Fruit fly (Drosophila melanogaster) whole organism, embryonic: ENCODE measurements around the gene CG6688.

ENCODE experiments used
- Blimp-1 ChIP-seq: fragments of 200-800 bp; sonication (Bioruptor generic); optimal IDR thresholded peaks from 3 replicates; lab custom pipeline; 2018; ENCODE audit warnings: missing biosample characterization, missing genetic modification characterization, mild to moderate bottlenecking, moderate library complexity, missing genetic modification reagents
- CG10543 ChIP-seq: fragments of 200-800 bp; sonication (Bioruptor generic); optimal IDR thresholded peaks from 3 replicates; lab custom pipeline; 2017; ENCODE audit warnings: missing biosample characterization, mild to moderate bottlenecking, missing genetic modification characterization, moderate library complexity
- CG11504 ChIP-seq: fragments of 200-800 bp; sonication (Bioruptor generic); optimal IDR thresholded peaks from 3 replicates; lab custom pipeline; 2019; ENCODE audit warnings: missing biosample characterization, mild to moderate bottlenecking, missing genetic modification characterization, moderate library complexity
- CG11723 ChIP-seq: fragments of 200-800 bp; sonication (Bioruptor generic); optimal IDR thresholded peaks from 2 replicates; lab custom pipeline; 2017; ENCODE audit warnings: missing biosample characterization, mild to moderate bottlenecking, missing genetic modification characterization
- CG12071 ChIP-seq: fragments of 200-800 bp; sonication (Bioruptor generic); optimal IDR thresholded peaks from 3 replicates; lab custom pipeline; 2018; ENCODE audit warnings: missing biosample characterization, mild to moderate bottlenecking, missing genetic modification characterization
- CG12155 ChIP-seq: fragments of 200-800 bp; sonication (Bioruptor generic); optimal IDR thresholded peaks from 3 replicates; lab custom pipeline; 2016; ENCODE audit warnings: missing biosample characterization, missing genetic modification characterization
- CG12769 ChIP-seq: fragments of 200-800 bp; sonication (Bioruptor generic); optimal IDR thresholded peaks from 2 replicates; lab custom pipeline; 2019; ENCODE audit warnings: missing biosample characterization, mild to moderate bottlenecking, missing genetic modification characterization, moderate library complexity
- CG15269 ChIP-seq: fragments of 200-800 bp; sonication (Bioruptor generic); optimal IDR thresholded peaks from 2 replicates; lab custom pipeline; 2018; ENCODE audit warnings: missing biosample characterization, mild to moderate bottlenecking, missing genetic modification characterization, moderate library complexity
- CG18011 ChIP-seq: fragments of 200-800 bp; sonication (Bioruptor generic); optimal IDR thresholded peaks from 2 replicates; lab custom pipeline; 2017; ENCODE audit warnings: missing biosample characterization, missing genetic modification characterization, mild to moderate bottlenecking, moderate library complexity, missing genotype
- CG2129 ChIP-seq: fragments of 200-800 bp; sonication (Bioruptor generic); IDR thresholded peaks from 2 replicates; pipeline ENCODE4 v1.3.6; 2022; ENCODE audit warnings: missing biosample characterization, missing genetic modification characterization; ENCODE audit not compliant: partially characterized antibody
- CG4730 ChIP-seq: fragments of 200-800 bp; sonication (Bioruptor generic); IDR thresholded peaks from 2 replicates; pipeline ENCODE4 v1.3.6; 2022; ENCODE audit warnings: missing biosample characterization, missing genetic modification characterization
- CG6175 ChIP-seq: fragments of 200-800 bp; sonication (Bioruptor generic); IDR thresholded peaks from 3 replicates; pipeline ENCODE4 v1.3.6; 2022; ENCODE audit warnings: missing biosample characterization, missing genetic modification characterization
- CG6272 ChIP-seq: fragments of 200-800 bp; sonication (Bioruptor generic); IDR thresholded peaks from 2 replicates; pipeline ENCODE4 v1.3.6; 2022; ENCODE audit warnings: missing biosample characterization, missing genetic modification characterization
- CG7987 ChIP-seq: fragments of 200-800 bp; sonication (Bioruptor generic); optimal IDR thresholded peaks from 2 replicates; lab custom pipeline; 2018; ENCODE audit warnings: missing biosample characterization, mild to moderate bottlenecking, missing genetic modification characterization, moderate library complexity
- CG8290 ChIP-seq, 3 experiments: fragments of 200-800 bp; sonication (Bioruptor generic); optimal IDR thresholded peaks; 2 replicates each; lab custom pipeline; 2016 to 2019; ENCODE audit warnings: missing biosample characterization in 3 of 3, missing genetic modification characterization in 3 of 3, mild to moderate bottlenecking in 2 of 3, moderate library complexity in 1 of 3
- CTCF ChIP-seq: fragments of 200-800 bp; sonication (Bioruptor generic); optimal IDR thresholded peaks from 2 replicates; lab custom pipeline; 2017; ENCODE audit warnings: missing biosample characterization, mild to moderate bottlenecking, missing genetic modification characterization, moderate library complexity
- Deaf1 ChIP-seq: fragments of 200-800 bp; optimal IDR thresholded peaks from 3 replicates; lab custom pipeline; 2019; ENCODE audit warnings: missing biosample characterization, mild to moderate bottlenecking, missing genetic modification characterization, moderate library complexity
- Eip74EF ChIP-seq, 2 experiments: fragments of 200-800 bp in 1 of 2; fragments of >200 bp in 1 of 2; sonication (Bioruptor generic) in 1 of 2; optimal IDR thresholded peaks; 2 replicates each; lab custom pipeline; 2017 to 2019; ENCODE audit warnings: missing biosample characterization in 2 of 2, missing genetic modification characterization in 2 of 2, mild to moderate bottlenecking in 1 of 2, moderate library complexity in 1 of 2
- Hr78 ChIP-seq, 2 experiments: fragments of 200-800 bp in 1 of 2; fragments of >200 bp in 1 of 2; sonication (Bioruptor generic) in 1 of 2; optimal IDR thresholded peaks; 2 replicates each; lab custom pipeline; 2017 to 2019; ENCODE audit warnings: missing biosample characterization in 2 of 2, missing genetic modification characterization in 2 of 2, mild to moderate bottlenecking in 1 of 2, moderate library complexity in 1 of 2
- Med ChIP-seq: fragments of 200-800 bp; sonication (Bioruptor generic); peaks from one replicate; lab custom pipeline; 2016; ENCODE audit warnings: missing biosample characterization, missing genetic modification characterization, mild to moderate bottlenecking, inconsistent platforms, moderate library complexity
- Vsx1 ChIP-seq: fragments of 200-800 bp; sonication (Bioruptor generic); optimal IDR thresholded peaks from 2 replicates; lab custom pipeline; 2017; ENCODE audit warnings: missing biosample characterization, mild to moderate bottlenecking, missing genetic modification characterization, missing genetic modification reagents
- abd-A ChIP-seq: fragments of 200-800 bp; sonication (Bioruptor generic); optimal IDR thresholded peaks from 3 replicates; lab custom pipeline; 2019; ENCODE audit warnings: missing biosample characterization, mild to moderate bottlenecking, missing genetic modification characterization, moderate library complexity
- ato ChIP-seq: fragments of 200-800 bp; sonication (Bioruptor generic); IDR thresholded peaks from 2 replicates; pipeline ENCODE4 v1.3.6; 2022; ENCODE audit warnings: missing biosample characterization, missing genetic modification characterization; ENCODE audit not compliant: partially characterized antibody
- bbx ChIP-seq: fragments of 200-800 bp; sonication (Bioruptor generic); IDR thresholded peaks from 2 replicates; pipeline ENCODE4 v1.3.6; 2022; ENCODE audit warnings: missing biosample characterization, missing genetic modification characterization; ENCODE audit not compliant: partially characterized antibody
- bigmax ChIP-seq: fragments of 200-800 bp; sonication (Bioruptor generic); optimal IDR thresholded peaks from 2 replicates; lab custom pipeline; 2018; ENCODE audit warnings: missing biosample characterization, mild to moderate bottlenecking, missing genetic modification characterization
- cad ChIP-seq: fragments of >200 bp; optimal IDR thresholded peaks from 2 replicates; lab custom pipeline; 2017; ENCODE audit warnings: missing biosample characterization, missing genetic modification characterization
- caup ChIP-seq: fragments of 200-800 bp; sonication (Bioruptor generic); optimal IDR thresholded peaks from 3 replicates; lab custom pipeline; 2017; ENCODE audit warnings: missing biosample characterization, mild to moderate bottlenecking, missing genetic modification characterization, moderate library complexity; ENCODE audit not compliant: severe bottlenecking
- chinmo ChIP-seq: fragments of 200-800 bp; sonication (Bioruptor generic); IDR thresholded peaks from 4 replicates; pipeline ENCODE4 v1.3.6; 2022; ENCODE audit warnings: missing biosample characterization, missing genetic modification characterization; ENCODE audit not compliant: partially characterized antibody
- ci ChIP-seq: fragments of 200-800 bp; sonication (Bioruptor generic); IDR thresholded peaks from 3 replicates; pipeline ENCODE4 v1.3.6; 2022; ENCODE audit warnings: missing biosample characterization, missing genetic modification characterization
- ems ChIP-seq: fragments of 200-800 bp; sonication (Bioruptor generic); optimal IDR thresholded peaks from 3 replicates; lab custom pipeline; 2016; ENCODE audit warnings: missing biosample characterization, missing genetic modification characterization
- eyg ChIP-seq: fragments of 200-800 bp; sonication (Bioruptor generic); optimal IDR thresholded peaks from 3 replicates; lab custom pipeline; 2016; ENCODE audit warnings: missing biosample characterization, missing genetic modification characterization
- gfzf ChIP-seq: fragments of 200-800 bp; sonication (Bioruptor generic); optimal IDR thresholded peaks from 2 replicates; lab custom pipeline; 2016; ENCODE audit warnings: missing biosample characterization, mild to moderate bottlenecking, missing genetic modification characterization, moderate library complexity
- grn ChIP-seq: fragments of 200-800 bp; sonication (Bioruptor generic); optimal IDR thresholded peaks from 3 replicates; lab custom pipeline; 2017; ENCODE audit warnings: missing biosample characterization, missing genetic modification characterization
- kah ChIP-seq: fragments of 200-800 bp; sonication (Bioruptor generic); optimal IDR thresholded peaks from 2 replicates; lab custom pipeline; 2018; ENCODE audit warnings: missing biosample characterization, mild to moderate bottlenecking, missing genetic modification characterization
- mirr ChIP-seq: fragments of 200-800 bp; sonication (Bioruptor generic); optimal IDR thresholded peaks from 3 replicates; lab custom pipeline; 2018; ENCODE audit warnings: missing biosample characterization, mild to moderate bottlenecking, missing genetic modification characterization
- pros ChIP-seq: fragments of 200-800 bp; sonication (Bioruptor generic); optimal IDR thresholded peaks from 3 replicates; lab custom pipeline; 2019; ENCODE audit warnings: missing biosample characterization, mild to moderate bottlenecking, missing genetic modification characterization, moderate library complexity
- sd ChIP-seq: fragments of 200-800 bp; sonication (Bioruptor generic); optimal IDR thresholded peaks from 3 replicates; lab custom pipeline; 2018; ENCODE audit warnings: missing biosample characterization, mild to moderate bottlenecking, missing genetic modification characterization, moderate library complexity
- tll ChIP-seq, 2 experiments: fragments of 200-800 bp in 1 of 2; fragments of >200 bp in 1 of 2; sonication (Bioruptor generic) in 1 of 2; optimal IDR thresholded peaks; 2 replicates each; lab custom pipeline; 2017 to 2019; ENCODE audit warnings: missing biosample characterization in 2 of 2, missing genetic modification characterization in 2 of 2, mild to moderate bottlenecking in 1 of 2, moderate library complexity in 1 of 2
- usp ChIP-seq: fragments of >200 bp; optimal IDR thresholded peaks from 2 replicates; lab custom pipeline; 2017; ENCODE audit warnings: missing biosample characterization, missing genetic modification characterization

Gene CG6688

dm6 chr3R:23012017-23012416 is at the start of gene CG6688:
TSS of gene CG6688 (plus strand) at chr3R:23012412.
- TF ChIP-seq Hr78 (GFP tag; optimal IDR thresholded peaks at IDR 0.05; lab: Kevin White, UChicago) (peak in 1 of 2 experiments; percentile 35), kah (no peak), Deaf1 (peak; percentile 50), CG12155 (GFP tag; lab: Kevin White, UChicago) (no peak), eyg (GFP tag; lab: Kevin White, UChicago) (no peak), grn (GFP tag; lab: Kevin White, UChicago) (peak; percentile 92), caup (no peak), gfzf (GFP tag; lab: Kevin White, UChicago) (no peak), Eip74EF (GFP tag; optimal IDR thresholded peaks at IDR 0.05; lab: Kevin White, UChicago) (peak in 1 of 2 experiments; percentile 8), ems (GFP tag; lab: Kevin White, UChicago) (no peak), mirr (GFP tag; lab: Kevin White, UChicago) (peak; percentile 20), CG12071 (GFP tag; lab: Kevin White, UChicago) (no peak), bigmax (GFP tag; lab: Kevin White, UChicago) (no peak), CG10543 (GFP tag; lab: Kevin White, UChicago) (peak; percentile 27), Med (peak; percentile 73), CG6175 (GFP tag; lab: Robert Waterston, UW) (peak; percentile 75; the same call in 1 of the 3 replicates), CG2129 (no peak), chinmo (GFP tag; lab: Robert Waterston, UW) (peak; percentile 82; the same call in 3 of the 4 replicates), CG18011 (GFP tag; lab: Kevin White, UChicago) (peak; percentile 74), CG11504 (peak; percentile 1), bbx (no peak), CG12769 (tag; lab: Kevin White, UChicago) (peak; percentile 48), ci (GFP tag; lab: Robert Waterston, UW) (0 out of 3 replicates have a peak, but pooled peaks have one; percentile 30), CG11723 (GFP tag; lab: Kevin White, UChicago) (no peak), CG7987 (peak; percentile 19), pros (GFP tag; lab: Kevin White, UChicago) (peak; percentile 6), abd-A (peak; percentile 29), CG15269 (peak; percentile 41), CG8290 (GFP tag; optimal IDR thresholded peaks at IDR 0.05; lab: Kevin White, UChicago) (no peak), CG8290 (tag; optimal IDR thresholded peaks at IDR 0.05; lab: Kevin White, UChicago) (peak in 1 of 2 experiments; percentile 7), sd (tag; lab: Kevin White, UChicago) (peak; percentile 90)

- TF ChIP-seq cad (GFP tag; lab: Kevin White, UChicago): no peak
- no peak for TF ChIP-seq Vsx1 (GFP tag; lab: Kevin White, UChicago)
- peak; percentile 31 for TF ChIP-seq CTCF (GFP tag; lab: Kevin White, UChicago)
- no peak for TF ChIP-seq CG6272 (GFP tag; lab: Robert Waterston, UW)
- no peak for TF ChIP-seq CG4730 (GFP tag; lab: Robert Waterston, UW)
Observed at dm6 chr3R:22965220-22965619, 47.0 kb upstream of the CG6688 start.

dm6 chr3R:22965984-22966383 is 46.2 kb upstream of the CG6688 start, which contains the start of gene Tpl94D:
TSS of gene Tpl94D (plus strand) at chr3R:22966284.
- no peak for TF ChIP-seq Blimp-1 (GFP tag; lab: Kevin White, UChicago)
- TF ChIP-seq ato: no peak
- TF ChIP-seq tll (GFP tag; optimal IDR thresholded peaks at IDR 0.05; lab: Kevin White, UChicago): no peak
- no peak for TF ChIP-seq usp
